Worm (Caenorhabditis elegans) whole organism, mixed stage, embryonic: ENCODE measurements around the gene qars-1.

ENCODE experiments used
- ceh-43 ChIP-seq: fragments of 200-800 bp; sonication (Bioruptor generic); optimal IDR thresholded peaks from 2 replicates; lab custom pipeline; 2018; ENCODE audit warnings: mild to moderate bottlenecking, missing genetic modification characterization, moderate library complexity, missing compliant biosample characterization
- cnd-1 ChIP-seq: fragments of 200-800 bp; sonication (Bioruptor generic); optimal IDR thresholded peaks from 2 replicates; lab custom pipeline; 2018; ENCODE audit warnings: mild to moderate bottlenecking, missing genetic modification characterization, missing compliant biosample characterization
- nhr-76 ChIP-seq: sonication (generic microtip); optimal IDR thresholded peaks from 2 replicates; lab custom pipeline; 2017; ENCODE audit warnings: missing biosample characterization, missing genetic modification characterization

DNA sequence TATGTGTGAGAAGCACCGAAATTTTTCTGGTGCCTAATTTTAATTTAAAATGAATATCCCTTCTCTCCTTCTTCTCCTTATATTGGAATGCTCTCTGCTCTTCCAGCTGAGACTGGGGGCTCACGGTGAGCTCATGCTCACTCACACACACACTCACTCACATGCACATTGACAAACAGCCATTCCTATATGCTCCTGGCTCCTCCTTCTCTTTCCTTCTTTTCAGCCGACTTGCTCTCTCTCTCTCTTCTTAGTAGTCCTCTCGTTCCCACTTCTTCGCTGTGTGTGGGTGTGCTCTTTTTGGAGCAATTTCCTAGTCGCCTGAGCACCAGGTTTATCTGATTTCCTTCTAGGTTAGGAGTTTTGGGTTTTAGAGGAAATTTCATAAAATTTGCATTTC, 8.0 kb upstream of the qars-1 start:
- no peak for TF ChIP-seq cnd-1 (tag; lab: Kevin White, UChicago)
- no peak for TF ChIP-seq ceh-43
- TF ChIP-seq nhr-76, result no peak
